Worm (Caenorhabditis elegans) whole organism, young adult: ENCODE results near the gene nspc-18.

ENCODE experiments used
- D2030.7 ChIP-seq: fragments of 200-800 bp; sonication (Bioruptor generic); IDR thresholded peaks from 2 replicates; pipeline ENCODE4 v1.3.6; 2022; ENCODE audit warnings: missing genetic modification reagents, missing genetic modification characterization, missing compliant biosample characterization
- F33H1.4 ChIP-seq: fragments of 200-800 bp; sonication (Bioruptor generic); IDR thresholded peaks from 2 replicates; pipeline ENCODE4 v1.3.6; 2022; ENCODE audit warnings: missing genetic modification reagents, missing genetic modification characterization, missing compliant biosample characterization
- F57C9.4 ChIP-seq: sonication (generic microtip); optimal IDR thresholded peaks from 2 replicates; lab custom pipeline; 2017; ENCODE audit warnings: mild to moderate bottlenecking, missing genetic modification characterization, missing compliant biosample characterization
- K11D2.4 ChIP-seq: fragments of 200-800 bp; sonication (Bioruptor generic); IDR thresholded peaks from 2 replicates; pipeline ENCODE4 v1.3.6; 2022; ENCODE audit warnings: missing genetic modification reagents, missing genetic modification characterization, missing compliant biosample characterization
- K12H6.12 ChIP-seq: fragments of 200-800 bp; sonication (Bioruptor generic); optimal IDR thresholded peaks from 2 replicates; lab custom pipeline; 2018; ENCODE audit warnings: mild to moderate bottlenecking, missing genetic modification characterization, missing compliant biosample characterization
- Y53F4B.3 ChIP-seq: fragments of 200-800 bp; sonication (Bioruptor generic); IDR thresholded peaks from 2 replicates; pipeline ENCODE4 v1.3.6; 2022; ENCODE audit warnings: missing genetic modification reagents, missing genetic modification characterization, missing compliant biosample characterization
- Y56A3A.18 ChIP-seq: fragments of 200-800 bp; sonication (Bioruptor generic); IDR thresholded peaks from 2 replicates; pipeline ENCODE4 v1.3.6; 2022; ENCODE audit warnings: missing genetic modification reagents, missing genetic modification characterization, missing compliant biosample characterization
- Y67H2A.10 ChIP-seq: fragments of 200-800 bp; sonication (Bioruptor generic); conservative IDR thresholded peaks from 2 replicates; pipeline ENCODE4 v1.3.6; 2022; ENCODE audit warnings: missing genetic modification reagents, missing genetic modification characterization, missing compliant biosample characterization
- aptf-2 ChIP-seq: fragments of 200-800 bp; sonication (Bioruptor generic); conservative IDR thresholded peaks from 2 replicates; pipeline ENCODE4 v1.3.6; 2022; ENCODE audit warnings: missing genetic modification reagents, missing genetic modification characterization, missing compliant biosample characterization
- bed-1 ChIP-seq: fragments of 200-800 bp; sonication (Bioruptor generic); IDR thresholded peaks from 2 replicates; pipeline ENCODE4 v1.3.6; 2022; ENCODE audit warnings: missing genetic modification reagents, missing genetic modification characterization, missing compliant biosample characterization
- bed-2 ChIP-seq: fragments of 200-800 bp; sonication (Bioruptor generic); IDR thresholded peaks from 2 replicates; pipeline ENCODE4 v1.3.6; 2022; ENCODE audit warnings: missing genetic modification reagents, missing genetic modification characterization, missing compliant biosample characterization
- ccch-3 ChIP-seq: fragments of 200-800 bp; sonication (Bioruptor generic); optimal IDR thresholded peaks from 2 replicates; lab custom pipeline; 2018; ENCODE audit warnings: mild to moderate bottlenecking, missing genetic modification characterization, missing compliant biosample characterization
- ceh-100 ChIP-seq: fragments of 200-800 bp; sonication (Bioruptor generic); IDR thresholded peaks from 2 replicates; pipeline ENCODE4 v1.3.6; 2022; ENCODE audit warnings: missing genetic modification reagents, missing genetic modification characterization, missing compliant biosample characterization
- chd-7 ChIP-seq: sonication (generic microtip); optimal IDR thresholded peaks from 2 replicates; lab custom pipeline; 2016; ENCODE audit warnings: mild to moderate bottlenecking, missing genetic modification characterization, moderate library complexity, missing compliant biosample characterization
- egl-18 ChIP-seq: fragments of 200-800 bp; sonication (Bioruptor generic); IDR thresholded peaks from 2 replicates; pipeline ENCODE4 v1.3.6; 2022; ENCODE audit warnings: missing genetic modification reagents, missing genetic modification characterization, missing compliant biosample characterization
- gei-17 ChIP-seq: fragments of 200-800 bp; sonication (Bioruptor generic); optimal IDR thresholded peaks from 2 replicates; lab custom pipeline; 2018; ENCODE audit warnings: mild to moderate bottlenecking, missing genetic modification characterization, missing compliant biosample characterization
- hrde-1 ChIP-seq: sonication (generic microtip); optimal IDR thresholded peaks from 2 replicates; lab custom pipeline; 2016; ENCODE audit warnings: missing genetic modification characterization, mild to moderate bottlenecking, missing compliant biosample characterization, moderate library complexity, missing genotype, missing genetic modification reagents, borderline replicate concordance
- let-526 ChIP-seq: fragments of 200-800 bp; sonication (Bioruptor generic); IDR thresholded peaks from 2 replicates; pipeline ENCODE4 v1.3.6; 2022; ENCODE audit warnings: missing genetic modification reagents, missing genetic modification characterization, missing compliant biosample characterization
- let-607 ChIP-seq, 2 experiments: fragments of 200-800 bp in 1 of 2; sonication (Bioruptor generic) in 1 of 2; sonication (generic microtip) in 1 of 2; optimal IDR thresholded peaks; 2 replicates each; lab custom pipeline; 2016 to 2018; ENCODE audit warnings: mild to moderate bottlenecking in 2 of 2, missing compliant biosample characterization in 2 of 2, missing genetic modification characterization in 2 of 2, moderate library complexity in 2 of 2, missing genotype in 1 of 2
- lin-26 ChIP-seq: fragments of 200-800 bp; sonication (Bioruptor generic); IDR thresholded peaks from 2 replicates; pipeline ENCODE4 v1.3.6; 2022; ENCODE audit warnings: missing genetic modification reagents, missing genetic modification characterization, missing compliant biosample characterization
- lin-35 ChIP-seq, 3 experiments: fragments of 150-350 bp in 2 of 3; sonication (generic microtip) in 1 of 3; optimal IDR thresholded peaks; 2 replicates each; lab custom pipeline; 2014 to 2018; ENCODE audit warnings: missing biosample characterization in 3 of 3, missing genetic modification characterization in 3 of 3, missing genetic modification reagents in 3 of 3
- lin-40 ChIP-seq: sonication (generic microtip); optimal IDR thresholded peaks from 2 replicates; lab custom pipeline; 2016; ENCODE audit warnings: missing genetic modification characterization, mild to moderate bottlenecking, missing compliant biosample characterization, missing genotype, missing genetic modification reagents
- lsy-27 ChIP-seq: sonication (generic microtip); optimal IDR thresholded peaks from 2 replicates; lab custom pipeline; 2017; ENCODE audit warnings: missing genetic modification characterization, mild to moderate bottlenecking, missing compliant biosample characterization, antibody characterized with exemption, missing genotype, borderline replicate concordance; ENCODE audit not compliant: insufficient read depth
- madf-10 ChIP-seq: sonication (generic microtip); optimal IDR thresholded peaks from 2 replicates; lab custom pipeline; 2016; ENCODE audit warnings: mild to moderate bottlenecking, missing genetic modification characterization, missing compliant biosample characterization
- madf-3 ChIP-seq: fragments of 200-800 bp; sonication (Bioruptor generic); IDR thresholded peaks from 2 replicates; pipeline ENCODE4 v1.3.6; 2022; ENCODE audit warnings: missing genetic modification reagents, missing genetic modification characterization, missing compliant biosample characterization
- nfya-1 ChIP-seq: sonication (generic microtip); optimal IDR thresholded peaks from 2 replicates; lab custom pipeline; 2017; ENCODE audit warnings: antibody characterized with exemption, missing compliant biosample characterization, missing genetic modification characterization, borderline replicate concordance; ENCODE audit not compliant: insufficient read depth
- nhr-27 ChIP-seq: fragments of 200-800 bp; sonication (Bioruptor generic); optimal IDR thresholded peaks from 2 replicates; lab custom pipeline; 2018; ENCODE audit warnings: mild to moderate bottlenecking, missing genetic modification characterization, moderate library complexity, missing compliant biosample characterization
- nhr-80 ChIP-seq: sonication (generic microtip); optimal IDR thresholded peaks from 2 replicates; lab custom pipeline; 2016; ENCODE audit warnings: missing genetic modification characterization, missing compliant biosample characterization
- pha-4 ChIP-seq: fragments of 150-350 bp; sonication (generic microtip); optimal IDR thresholded peaks from 2 replicates; lab custom pipeline; 2014; ENCODE audit warnings: missing biosample characterization, missing genetic modification reagents, missing genetic modification characterization
- sdz-38 ChIP-seq: sonication (generic microtip); optimal IDR thresholded peaks from 2 replicates; lab custom pipeline; 2016; ENCODE audit warnings: missing genotype, missing genetic modification characterization, missing compliant biosample characterization
- snpc-1.1 ChIP-seq: sonication (generic microtip); optimal IDR thresholded peaks from 2 replicates; lab custom pipeline; 2017; ENCODE audit warnings: missing genetic modification characterization, mild to moderate bottlenecking, missing compliant biosample characterization, antibody characterized with exemption, moderate library complexity, missing genotype, missing genetic modification reagents; ENCODE audit not compliant: insufficient read depth
- snpc-4 ChIP-seq, 5 experiments: fragments of 150-350 bp in 1 of 5; sonication (generic microtip) in 4 of 5; optimal IDR thresholded peaks; 2 replicates each; lab custom pipeline; 2014 to 2018; ENCODE audit warnings: missing genetic modification characterization in 5 of 5, missing biosample characterization in 3 of 5, antibody characterized with exemption in 2 of 5, mild to moderate bottlenecking in 2 of 5, missing compliant biosample characterization in 2 of 5, missing genotype in 2 of 5, moderate library complexity in 2 of 5, missing genetic modification reagents in 1 of 5
- sptf-2 ChIP-seq: fragments of 200-800 bp; sonication (Bioruptor generic); optimal IDR thresholded peaks from 2 replicates; lab custom pipeline; 2018; ENCODE audit warnings: mild to moderate bottlenecking, missing genetic modification characterization, missing compliant biosample characterization
- tbx-9 ChIP-seq: sonication (generic microtip); optimal IDR thresholded peaks from 2 replicates; lab custom pipeline; 2016; ENCODE audit warnings: borderline replicate concordance, missing genetic modification characterization, inconsistent platforms, missing compliant biosample characterization
- unc-62 ChIP-seq: fragments of 150-350 bp; optimal IDR thresholded peaks from 2 replicates; lab custom pipeline; 2014; ENCODE audit warnings: missing biosample characterization, missing genetic modification reagents, missing genetic modification characterization
- zim-3 ChIP-seq: sonication (generic microtip); optimal IDR thresholded peaks from 2 replicates; lab custom pipeline; 2017; ENCODE audit warnings: mild to moderate bottlenecking, missing genetic modification characterization, moderate library complexity, missing compliant biosample characterization
- ztf-26 ChIP-seq: sonication (generic microtip); optimal IDR thresholded peaks from 2 replicates; lab custom pipeline; 2017; ENCODE audit warnings: missing genetic modification characterization, missing compliant biosample characterization
- ztf-3 ChIP-seq: fragments of 200-800 bp; sonication (Bioruptor generic); optimal IDR thresholded peaks from 2 replicates; lab custom pipeline; 2018; ENCODE audit warnings: mild to moderate bottlenecking, missing genetic modification characterization, missing compliant biosample characterization

nspc-18 gene

ce11 chrX:14527559-14527958, at the start of gene nspc-18:
TSS of gene nspc-18 (minus strand) at chrX:14527659.
- no peak for TF ChIP-seq ccch-3 (GFP tag; lab: Kevin White, UChicago)
- no peak for TF ChIP-seq K12H6.12 (tag; lab: Kevin White, UChicago)
- no peak for TF ChIP-seq nfya-1 (tag; lab: Kevin White, UChicago)
- TF ChIP-seq madf-3, result no peak
- TF ChIP-seq nhr-27, result no peak
- no peak for TF ChIP-seq K11D2.4 (GFP tag; lab: Robert Waterston, UW)
- no peak for TF ChIP-seq Y67H2A.10 (GFP tag; lab: Robert Waterston, UW)
- TF ChIP-seq egl-18 (GFP tag; lab: Robert Waterston, UW), result no peak
- TF ChIP-seq chd-7, result no peak
- TF ChIP-seq F57C9.4 (tag; lab: Kevin White, UChicago), result no peak
- TF ChIP-seq gei-17 (GFP tag; lab: Kevin White, UChicago), result no peak
- no peak for TF ChIP-seq Y53F4B.3 (GFP tag; lab: Robert Waterston, UW)
- no peak for TF ChIP-seq zim-3

- no peak for TF ChIP-seq sptf-2 (GFP tag; lab: Kevin White, UChicago)
- TF ChIP-seq unc-62 (GFP tag; lab: Kevin White, UChicago), result peak; percentile 70
Measured at ce11 chrX:14575920-14576319, 48.5 kb upstream of the nspc-18 start.

- TF ChIP-seq lin-35 (GFP tag; optimal IDR thresholded peaks at IDR 0.05; lab: Kevin White, UChicago), result no peak
- TF ChIP-seq tbx-9 (tag; lab: Kevin White, UChicago), result no peak
- TF ChIP-seq snpc-4 (GFP tag; optimal IDR thresholded peaks at IDR 0.05; lab: Kevin White, UChicago), result no peak
- no peak for TF ChIP-seq snpc-4 (tag; optimal IDR thresholded peaks at IDR 0.05; lab: Kevin White, UChicago)
- TF ChIP-seq F33H1.4 (GFP tag; lab: Robert Waterston, UW), result no peak
- no peak for TF ChIP-seq aptf-2 (GFP tag; lab: Robert Waterston, UW)
- no peak for TF ChIP-seq madf-10 (tag; lab: Kevin White, UChicago)
- no peak for TF ChIP-seq nhr-27
- TF ChIP-seq lsy-27 (tag; lab: Kevin White, UChicago), result no peak
- no peak for TF ChIP-seq let-526 (GFP tag; lab: Robert Waterston, UW)
- no peak for TF ChIP-seq lin-40 (tag; lab: Kevin White, UChicago)
- no peak for TF ChIP-seq ccch-3 (GFP tag; lab: Kevin White, UChicago)
- TF ChIP-seq ceh-100, result no peak
Measured at ce11 chrX:14572419-14572818, 45.0 kb upstream of the nspc-18 start, which contains the start of gene lron-1. TSS of gene lron-1 (plus strand) at chrX:14572719.

DNA sequence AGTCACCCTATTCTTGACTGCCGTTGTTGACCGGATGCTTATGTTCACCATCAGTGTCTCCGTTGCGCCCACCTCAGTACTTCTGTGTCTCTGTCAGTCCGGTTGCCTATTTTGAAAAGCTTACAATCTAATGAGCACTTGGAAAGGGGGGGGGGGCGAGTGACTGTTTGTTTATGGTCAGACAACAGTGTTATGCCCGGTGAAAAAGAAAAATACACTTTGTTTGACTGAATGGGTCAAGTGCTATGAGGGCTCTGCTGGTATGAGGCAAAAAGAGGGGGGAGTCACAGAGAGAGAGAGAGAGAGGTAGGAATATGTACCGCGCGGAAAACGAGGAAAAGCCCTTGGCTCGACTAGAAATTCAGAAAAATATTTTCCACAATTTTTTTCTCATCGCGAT, 43.8 kb upstream of the nspc-18 start:
- no peak for TF ChIP-seq let-607 (tag; optimal IDR thresholded peaks at IDR 0.05; lab: Kevin White, UChicago)
- TF ChIP-seq bed-1 (GFP tag; lab: Robert Waterston, UW), result no peak
- TF ChIP-seq nhr-80, result no peak
- no peak for TF ChIP-seq ceh-100
- no peak for TF ChIP-seq hrde-1 (tag; lab: Kevin White, UChicago)
- TF ChIP-seq sdz-38 (tag; lab: Kevin White, UChicago), result no peak
- no peak for TF ChIP-seq Y56A3A.18 (GFP tag; lab: Robert Waterston, UW)
- no peak for TF ChIP-seq lsy-27 (tag; lab: Kevin White, UChicago)
- TF ChIP-seq pha-4 (tag; lab: Kevin White, UChicago), result no peak
- TF ChIP-seq bed-2 (GFP tag; lab: Robert Waterston, UW), result no peak
- TF ChIP-seq snpc-1.1, result no peak
- no peak for TF ChIP-seq ztf-3 (GFP tag; lab: Kevin White, UChicago)
- no peak for TF ChIP-seq lin-26 (GFP tag; lab: Robert Waterston, UW)
- TF ChIP-seq D2030.7 (GFP tag; lab: Robert Waterston, UW), result no peak
- TF ChIP-seq ztf-26 (tag; lab: Kevin White, UChicago), result no peak
- TF ChIP-seq, all 124 proteins: peak for 0
